Worm (Caenorhabditis elegans) whole organism, young adult: ENCODE results near the gene T12G3.2.

Experiments used
- B0019.2 ChIP-seq: fragments of 200-800 bp; sonication (Bioruptor generic); conservative IDR thresholded peaks from 2 replicates; pipeline ENCODE4 v1.3.6; 2022; ENCODE audit warnings: missing genetic modification reagents, missing genetic modification characterization, missing compliant biosample characterization
- B0336.3 ChIP-seq: fragments of 200-800 bp; sonication (Bioruptor generic); IDR thresholded peaks from 2 replicates; pipeline ENCODE4 v1.3.6; 2022; ENCODE audit warnings: missing genetic modification characterization, missing compliant biosample characterization
- F55B11.4 ChIP-seq: sonication (generic microtip); optimal IDR thresholded peaks from 2 replicates; lab custom pipeline; 2016; ENCODE audit warnings: missing compliant biosample characterization, missing genetic modification characterization, borderline replicate concordance; ENCODE audit not compliant: insufficient read depth
- F57A8.1 ChIP-seq: fragments of 200-800 bp; sonication (Bioruptor generic); optimal IDR thresholded peaks from 2 replicates; lab custom pipeline; 2018; ENCODE audit warnings: mild to moderate bottlenecking, missing genetic modification characterization, moderate library complexity, missing compliant biosample characterization
- K12H6.12 ChIP-seq: fragments of 200-800 bp; sonication (Bioruptor generic); optimal IDR thresholded peaks from 2 replicates; lab custom pipeline; 2018; ENCODE audit warnings: mild to moderate bottlenecking, missing genetic modification characterization, missing compliant biosample characterization
- ama-1 ChIP-seq, 3 experiments: fragments of 150-350 bp in 1 of 3; sonication (generic microtip) in 2 of 3; optimal IDR thresholded peaks; 2 replicates each; lab custom pipeline; 2014 to 2018; ENCODE audit warnings: missing biosample characterization in 2 of 3, missing genetic modification characterization in 2 of 3, missing genetic modification reagents in 2 of 3
- attf-5 ChIP-seq: fragments of 200-800 bp; sonication (Bioruptor generic); optimal IDR thresholded peaks from 2 replicates; lab custom pipeline; 2018; ENCODE audit warnings: mild to moderate bottlenecking, missing genetic modification characterization, missing compliant biosample characterization
- ceh-91 ChIP-seq: fragments of 200-800 bp; sonication (Bioruptor generic); IDR thresholded peaks from 2 replicates; pipeline ENCODE4 v1.3.6; 2022; ENCODE audit warnings: missing genetic modification reagents, missing genetic modification characterization, missing compliant biosample characterization
- lin-40 ChIP-seq: sonication (generic microtip); optimal IDR thresholded peaks from 2 replicates; lab custom pipeline; 2016; ENCODE audit warnings: missing genetic modification characterization, mild to moderate bottlenecking, missing compliant biosample characterization, missing genotype, missing genetic modification reagents
- nfya-1 ChIP-seq: sonication (generic microtip); optimal IDR thresholded peaks from 2 replicates; lab custom pipeline; 2017; ENCODE audit warnings: antibody characterized with exemption, missing compliant biosample characterization, missing genetic modification characterization, borderline replicate concordance; ENCODE audit not compliant: insufficient read depth
- pha-4 ChIP-seq: fragments of 150-350 bp; sonication (generic microtip); optimal IDR thresholded peaks from 2 replicates; lab custom pipeline; 2014; ENCODE audit warnings: missing biosample characterization, missing genetic modification reagents, missing genetic modification characterization
- unc-130 ChIP-seq: sonication (generic microtip); optimal IDR thresholded peaks from 2 replicates; lab custom pipeline; 2016; ENCODE audit warnings: missing genetic modification reagents, missing genetic modification characterization, missing compliant biosample characterization
- unc-62 ChIP-seq: fragments of 150-350 bp; optimal IDR thresholded peaks from 2 replicates; lab custom pipeline; 2014; ENCODE audit warnings: missing biosample characterization, missing genetic modification reagents, missing genetic modification characterization

DNA sequence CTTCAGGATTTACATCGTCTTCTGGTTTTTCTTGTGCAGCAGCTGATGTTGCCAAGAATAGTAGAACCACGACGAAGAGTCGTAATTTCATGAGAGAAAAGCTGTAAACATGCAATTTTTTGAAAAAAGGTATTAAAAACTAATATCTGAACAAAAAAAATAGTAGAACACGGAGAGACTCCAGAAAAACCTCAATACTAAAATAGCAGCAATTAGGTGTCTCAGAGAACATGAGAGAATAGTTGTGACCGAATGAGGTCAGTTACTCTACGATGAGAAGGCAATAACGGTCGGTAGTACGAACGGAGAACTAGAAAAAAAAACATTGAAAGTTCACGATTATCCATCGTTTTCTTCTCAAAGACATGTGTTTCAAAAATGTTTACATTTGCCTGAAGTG, 17.7 kb downstream of the T12G3.2 start, which contains the start of gene tgn-38:
- no peak for TF ChIP-seq B0336.3 (GFP tag; lab: Robert Waterston, UW)
- TF ChIP-seq attf-5 (GFP tag; lab: Kevin White, UChicago) = no peak
- no peak for TF ChIP-seq lin-40 (tag; lab: Kevin White, UChicago)
- TF ChIP-seq B0019.2 (GFP tag; lab: Robert Waterston, UW) = no peak
- no peak for TF ChIP-seq nfya-1 (tag; lab: Kevin White, UChicago)
- TF ChIP-seq ama-1 (optimal IDR thresholded peaks at IDR 0.05; lab: Kevin White, UChicago) = no peak
- TF ChIP-seq ama-1 (GFP tag; optimal IDR thresholded peaks at IDR 0.05; lab: Kevin White, UChicago) = no peak
- no peak for TF ChIP-seq unc-62 (GFP tag; lab: Kevin White, UChicago)
- TF ChIP-seq F57A8.1 (GFP tag; lab: Kevin White, UChicago) = no peak
- TF ChIP-seq unc-130 (GFP tag; lab: Kevin White, UChicago) = no peak
- TF ChIP-seq F55B11.4 = no peak
- no peak for TF ChIP-seq K12H6.12 (tag; lab: Kevin White, UChicago)
- TF ChIP-seq pha-4 = no peak
- no peak for TF ChIP-seq ceh-91 (GFP tag; lab: Robert Waterston, UW)
